Worm (Caenorhabditis elegans) whole organism, late embryonic: ENCODE results near the gene him-17.

Source experiments
- C08G9.2 ChIP-seq: sonication (generic microtip); optimal IDR thresholded peaks from 2 replicates; lab custom pipeline; 2016; ENCODE audit warnings: mild to moderate bottlenecking, missing genetic modification characterization, moderate library complexity, missing compliant biosample characterization
- C38D4.7 ChIP-seq: fragments of 200-800 bp; sonication (Bioruptor generic); optimal IDR thresholded peaks from 2 replicates; lab custom pipeline; 2018; ENCODE audit warnings: mild to moderate bottlenecking, missing genetic modification characterization, moderate library complexity, missing compliant biosample characterization
- F13H6.1 ChIP-seq: sonication (generic microtip); optimal IDR thresholded peaks from 2 replicates; lab custom pipeline; 2016; ENCODE audit warnings: missing genetic modification characterization, missing compliant biosample characterization
- K09A11.1 ChIP-seq: sonication (generic microtip); optimal IDR thresholded peaks from 2 replicates; lab custom pipeline; 2017; ENCODE audit warnings: antibody characterized with exemption, mild to moderate bottlenecking, missing genetic modification characterization, missing compliant biosample characterization; ENCODE audit not compliant: insufficient read depth
- ama-1 ChIP-seq: fragments of 150-350 bp; optimal IDR thresholded peaks from 2 replicates; lab custom pipeline; 2014
- ceh-19 ChIP-seq: fragments of 200-800 bp; sonication (Bioruptor generic); optimal IDR thresholded peaks from 2 replicates; lab custom pipeline; 2018; ENCODE audit warnings: mild to moderate bottlenecking, missing genetic modification characterization, missing compliant biosample characterization
- ceh-22 ChIP-seq: sonication (generic microtip); optimal IDR thresholded peaks from 2 replicates; lab custom pipeline; 2017; ENCODE audit warnings: missing biosample characterization, missing genetic modification characterization
- ceh-30 ChIP-seq: fragments of 150-350 bp; optimal IDR thresholded peaks from 2 replicates; lab custom pipeline; 2014; ENCODE audit warnings: missing biosample characterization, missing genetic modification characterization
- ceh-31 ChIP-seq: sonication (generic microtip); optimal IDR thresholded peaks from 2 replicates; lab custom pipeline; 2016; ENCODE audit warnings: missing genetic modification characterization, missing compliant biosample characterization
- ceh-34 ChIP-seq: sonication (generic microtip); optimal IDR thresholded peaks from 2 replicates; lab custom pipeline; 2016; ENCODE audit warnings: mild to moderate bottlenecking, missing genetic modification characterization, missing compliant biosample characterization
- ceh-48 ChIP-seq: sonication (generic microtip); optimal IDR thresholded peaks from 2 replicates; lab custom pipeline; 2016; ENCODE audit warnings: missing genetic modification characterization, inconsistent platforms, missing compliant biosample characterization
- che-1 ChIP-seq: sonication (generic microtip); optimal IDR thresholded peaks from 2 replicates; lab custom pipeline; 2016; ENCODE audit warnings: mild to moderate bottlenecking, missing genetic modification characterization, missing compliant biosample characterization
- dmd-4 ChIP-seq: sonication (generic microtip); optimal IDR thresholded peaks from 2 replicates; lab custom pipeline; 2016; ENCODE audit warnings: borderline replicate concordance, missing genetic modification characterization, missing compliant biosample characterization
- dve-1 ChIP-seq: sonication (generic microtip); optimal IDR thresholded peaks from 2 replicates; lab custom pipeline; 2017; ENCODE audit warnings: antibody characterized with exemption, mild to moderate bottlenecking, missing genetic modification characterization, missing compliant biosample characterization
- elt-2 ChIP-seq: sonication (generic microtip); optimal IDR thresholded peaks from 2 replicates; lab custom pipeline; 2016; ENCODE audit warnings: missing genetic modification reagents, missing genetic modification characterization, missing compliant biosample characterization
- elt-4 ChIP-seq: sonication (generic microtip); optimal IDR thresholded peaks from 2 replicates; lab custom pipeline; 2016; ENCODE audit warnings: missing genetic modification characterization, missing compliant biosample characterization
- ets-4 ChIP-seq: sonication (generic microtip); optimal IDR thresholded peaks from 2 replicates; lab custom pipeline; 2016; ENCODE audit warnings: missing genetic modification characterization, missing compliant biosample characterization
- eyg-1 ChIP-seq: sonication (generic microtip); optimal IDR thresholded peaks from 2 replicates; lab custom pipeline; 2016; ENCODE audit warnings: missing genotype, missing genetic modification characterization, missing compliant biosample characterization
- fkh-10 ChIP-seq: fragments of 150-350 bp; optimal IDR thresholded peaks from 2 replicates; lab custom pipeline; 2014; ENCODE audit warnings: missing biosample characterization, missing genetic modification reagents, missing genetic modification characterization
- gmeb-2 ChIP-seq: sonication (generic microtip); optimal IDR thresholded peaks from 2 replicates; lab custom pipeline; 2016; ENCODE audit warnings: missing genetic modification characterization, inconsistent platforms, missing compliant biosample characterization
- hlh-6 ChIP-seq: sonication (generic microtip); optimal IDR thresholded peaks from 2 replicates; lab custom pipeline; 2016; ENCODE audit warnings: missing genotype, missing genetic modification characterization, missing compliant biosample characterization
- hlh-8 ChIP-seq: sonication (generic microtip); optimal IDR thresholded peaks from 2 replicates; lab custom pipeline; 2016; ENCODE audit warnings: missing genotype, missing genetic modification characterization, missing compliant biosample characterization
- lim-6 ChIP-seq: sonication (generic microtip); optimal IDR thresholded peaks from 2 replicates; lab custom pipeline; 2016; ENCODE audit warnings: missing genetic modification characterization, missing compliant biosample characterization
- madf-2 ChIP-seq: sonication (generic microtip); optimal IDR thresholded peaks from 2 replicates; lab custom pipeline; 2017; ENCODE audit warnings: missing genetic modification characterization, missing compliant biosample characterization
- odd-2 ChIP-seq: sonication (generic microtip); optimal IDR thresholded peaks from 2 replicates; lab custom pipeline; 2017; ENCODE audit warnings: antibody characterized with exemption, mild to moderate bottlenecking, missing genetic modification characterization, missing compliant biosample characterization
- pag-3 ChIP-seq: sonication (generic microtip); optimal IDR thresholded peaks from 2 replicates; lab custom pipeline; 2016; ENCODE audit warnings: missing compliant biosample characterization, missing genetic modification characterization, borderline replicate concordance
- pax-1 ChIP-seq: fragments of 150-350 bp; optimal IDR thresholded peaks from 2 replicates; lab custom pipeline; 2014; ENCODE audit warnings: missing biosample characterization, missing genetic modification characterization
- ref-2 ChIP-seq: sonication (generic microtip); optimal IDR thresholded peaks from 2 replicates; lab custom pipeline; 2016; ENCODE audit warnings: missing genetic modification characterization, missing compliant biosample characterization
- sdc-2 ChIP-seq: sonication (generic microtip); optimal IDR thresholded peaks from 2 replicates; lab custom pipeline; 2016; ENCODE audit warnings: missing genotype, missing genetic modification characterization, missing compliant biosample characterization
- sox-2 ChIP-seq: fragments of 200-800 bp; sonication (Bioruptor generic); IDR thresholded peaks from 2 replicates; pipeline ENCODE4 v1.3.6; 2022; ENCODE audit warnings: missing genetic modification reagents, missing genetic modification characterization, missing compliant biosample characterization
- sox-4 ChIP-seq: sonication (generic microtip); optimal IDR thresholded peaks from 2 replicates; lab custom pipeline; 2017; ENCODE audit warnings: mild to moderate bottlenecking, missing genetic modification characterization, inconsistent platforms, missing compliant biosample characterization
- syd-9 ChIP-seq: sonication (generic microtip); optimal IDR thresholded peaks from 2 replicates; lab custom pipeline; 2016; ENCODE audit warnings: mild to moderate bottlenecking, missing genetic modification characterization, moderate library complexity, missing compliant biosample characterization
- tbx-7 ChIP-seq: sonication (generic microtip); optimal IDR thresholded peaks from 2 replicates; lab custom pipeline; 2016; ENCODE audit warnings: missing genotype, missing genetic modification characterization, missing compliant biosample characterization
- ttx-3 ChIP-seq: sonication (generic microtip); optimal IDR thresholded peaks from 2 replicates; lab custom pipeline; 2016; ENCODE audit warnings: missing genetic modification reagents, missing genetic modification characterization, missing compliant biosample characterization
- unc-42 ChIP-seq: sonication (generic microtip); optimal IDR thresholded peaks from 2 replicates; lab custom pipeline; 2016; ENCODE audit warnings: missing genotype, missing genetic modification characterization, missing compliant biosample characterization
- unc-55 ChIP-seq: sonication (generic microtip); optimal IDR thresholded peaks from 2 replicates; lab custom pipeline; 2017; ENCODE audit warnings: missing biosample characterization, missing genetic modification reagents, missing genetic modification characterization
- zip-5 ChIP-seq: sonication (generic microtip); optimal IDR thresholded peaks from 2 replicates; lab custom pipeline; 2016; ENCODE audit warnings: missing genetic modification characterization, missing compliant biosample characterization
- ztf-16 ChIP-seq: sonication (generic microtip); optimal IDR thresholded peaks from 2 replicates; lab custom pipeline; 2017; ENCODE audit warnings: missing genetic modification characterization, missing compliant biosample characterization

Gene him-17

DNA sequence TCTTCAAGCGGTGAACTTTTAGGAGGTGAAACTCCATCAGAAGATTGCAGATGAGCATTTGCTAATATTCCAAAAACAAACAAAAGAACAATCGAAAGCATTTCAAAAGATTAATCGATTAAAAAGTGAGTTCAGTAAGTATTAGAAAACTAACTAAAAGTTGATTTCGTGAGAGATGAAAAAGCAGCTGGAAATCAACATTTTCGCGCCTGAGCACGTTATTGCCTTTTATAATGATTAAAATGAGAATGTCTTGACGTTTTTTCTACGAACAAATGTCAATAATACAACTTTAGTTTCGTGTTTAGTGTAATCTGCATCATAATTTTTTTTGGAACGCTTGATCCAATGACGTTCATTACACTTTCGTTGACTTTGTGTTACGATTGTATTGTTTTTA lies 21.3 kb downstream of the him-17 start, which contains the start of gene F57B1.9:
TSS of gene F57B1.9 (minus strand) at position 101 of the 400 bp plus-strand sequence.
- TF ChIP-seq ztf-16 (tag; lab: Kevin White, UChicago) (no peak), C08G9.2 (no peak), fkh-10 (GFP tag; lab: Kevin White, UChicago) (no peak)
- TF ChIP-seq, all 69 proteins: peak for 0

DNA sequence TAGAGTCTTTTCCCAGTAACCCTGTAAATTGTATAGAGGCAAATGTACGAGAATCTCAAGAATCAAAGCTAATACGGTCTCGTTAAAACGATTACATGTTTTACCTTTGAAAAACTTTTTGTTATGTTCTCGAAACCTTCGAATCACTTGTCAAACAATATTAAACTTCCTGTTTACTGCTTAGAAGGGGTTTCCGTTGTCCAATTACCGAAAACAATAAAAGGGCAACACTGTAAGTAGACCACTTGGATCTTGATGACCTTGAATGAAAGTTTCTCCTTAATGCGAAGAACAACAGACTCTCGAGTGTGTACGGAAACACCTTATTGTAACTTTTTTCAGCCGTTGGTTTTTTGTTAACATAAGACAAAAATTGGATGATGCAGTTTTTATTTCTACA lies 24.1 kb downstream of the him-17 start:
- TF ChIP-seq ceh-30 (tag; lab: Kevin White, UChicago) (no peak), sdc-2 (tag; lab: Kevin White, UChicago) (no peak), ceh-31 (tag; lab: Kevin White, UChicago) (no peak), C38D4.7 (GFP tag; lab: Kevin White, UChicago) (no peak), hlh-8 (tag; lab: Kevin White, UChicago) (no peak), che-1 (tag; lab: Kevin White, UChicago) (no peak), ceh-19 (GFP tag; lab: Kevin White, UChicago) (no peak), zip-5 (tag; lab: Kevin White, UChicago) (no peak), F13H6.1 (no peak), ztf-16 (tag; lab: Kevin White, UChicago) (no peak), eyg-1 (tag; lab: Kevin White, UChicago) (no peak), ceh-22 (tag; lab: Kevin White, UChicago) (no peak)
- TF ChIP-seq, all 69 proteins: peak for 0

DNA sequence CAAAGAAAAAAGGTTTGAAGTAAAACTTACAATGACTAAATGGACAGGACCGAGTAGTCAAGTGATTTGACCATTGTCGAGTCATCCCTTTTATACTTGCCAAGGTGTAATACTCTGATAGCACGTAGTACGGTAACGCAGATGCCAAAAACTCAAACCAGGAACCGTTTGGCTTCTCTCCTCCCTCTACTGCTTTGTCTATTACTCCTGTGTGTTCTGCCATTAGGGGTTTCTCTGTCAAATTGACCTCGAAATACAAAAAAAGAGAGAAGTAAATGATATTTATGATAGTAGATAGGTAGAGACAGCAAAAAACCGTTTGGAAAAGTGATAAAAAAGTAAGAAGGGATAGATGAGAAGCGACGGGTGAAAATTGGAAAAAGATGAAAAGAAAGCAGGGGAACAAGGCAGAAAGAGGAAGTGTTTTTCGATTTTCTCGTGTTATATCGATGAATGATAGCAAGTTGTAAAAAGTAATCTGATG lies 25.7 kb downstream of the him-17 start, which contains the start of the genes col-159 and col-160:
TSS of gene col-159 (minus strand) at position 51 of the 484 bp plus-strand sequence.
TSS of gene col-160 (minus strand) at position 63 of the 484 bp plus-strand sequence.
- TF ChIP-seq unc-55 (GFP tag; lab: Kevin White, UChicago) (no peak), ceh-31 (tag; lab: Kevin White, UChicago) (no peak), hlh-6 (tag; lab: Kevin White, UChicago) (no peak), ceh-34 (tag; lab: Kevin White, UChicago) (no peak), ets-4 (no peak), fkh-10 (GFP tag; lab: Kevin White, UChicago) (no peak), ttx-3 (tag; lab: Kevin White, UChicago) (no peak), dve-1 (tag; lab: Kevin White, UChicago) (no peak), ceh-48 (tag; lab: Kevin White, UChicago) (no peak), madf-2 (tag; lab: Kevin White, UChicago) (no peak), dmd-4 (tag; lab: Kevin White, UChicago) (no peak), odd-2 (tag; lab: Kevin White, UChicago) (no peak), lim-6 (no peak), ceh-22 (tag; lab: Kevin White, UChicago) (no peak), ref-2 (tag; lab: Kevin White, UChicago) (no peak), C08G9.2 (no peak), sox-4 (tag; lab: Kevin White, UChicago) (no peak)

DNA sequence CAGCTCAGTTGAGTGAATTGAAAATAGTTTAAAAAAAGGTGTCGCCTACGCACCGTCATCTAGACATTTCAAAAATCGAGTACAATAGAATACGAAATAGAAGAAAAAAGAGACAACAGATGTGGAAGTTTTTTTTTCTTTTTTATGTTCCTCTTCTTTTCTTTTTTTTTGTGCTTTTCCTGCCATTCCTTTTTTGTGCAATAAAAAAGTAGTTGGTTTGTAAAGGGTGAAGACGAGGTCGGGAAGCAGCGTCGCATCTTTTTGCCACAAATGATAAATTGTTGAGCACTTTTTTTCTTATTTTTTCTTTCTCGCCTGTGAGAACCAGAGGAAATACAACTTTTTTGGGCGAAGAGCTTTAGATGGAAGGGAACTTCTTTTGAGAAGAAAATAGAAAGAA lies 30.0 kb downstream of the him-17 start:
- TF ChIP-seq sdc-2 (tag; lab: Kevin White, UChicago) (no peak), fkh-10 (GFP tag; lab: Kevin White, UChicago) (no peak), unc-42 (no peak), elt-4 (no peak), K09A11.1 (tag; lab: Kevin White, UChicago) (no peak), pax-1 (tag; lab: Kevin White, UChicago) (no peak), gmeb-2 (no peak), ama-1 (lab: Kevin White, UChicago) (no peak), hlh-8 (tag; lab: Kevin White, UChicago) (no peak), syd-9 (tag; lab: Kevin White, UChicago) (no peak), ceh-30 (tag; lab: Kevin White, UChicago) (no peak), ttx-3 (tag; lab: Kevin White, UChicago) (no peak), pag-3 (tag; lab: Kevin White, UChicago) (no peak), elt-2 (tag; lab: Kevin White, UChicago) (no peak), tbx-7 (tag; lab: Kevin White, UChicago) (no peak), sox-2 (GFP tag; lab: Robert Waterston, UW) (no peak)
